Fruit fly (Drosophila melanogaster) whole organism, embryonic: ENCODE data around the gene CG1983.

Source experiments
- Atf-2 ChIP-seq: fragments of 200-800 bp; sonication (Bioruptor generic); optimal IDR thresholded peaks from 2 replicates; lab custom pipeline; 2016; ENCODE audit warnings: missing biosample characterization, missing genetic modification characterization
- Atf6 ChIP-seq: fragments of 200-800 bp; sonication (Bioruptor generic); IDR thresholded peaks from 2 replicates; pipeline ENCODE4 v1.3.6; 2022; ENCODE audit warnings: missing biosample characterization, missing genetic modification characterization
- B-H2 ChIP-seq: fragments of 200-800 bp; sonication (Bioruptor generic); optimal IDR thresholded peaks from 2 replicates; lab custom pipeline; 2018; ENCODE audit warnings: missing biosample characterization, mild to moderate bottlenecking, missing genetic modification characterization
- C15 ChIP-seq: fragments of 200-800 bp; sonication (Bioruptor generic); IDR thresholded peaks from 3 replicates; pipeline ENCODE4 v1.3.6; 2022; ENCODE audit warnings: missing biosample characterization, missing genetic modification characterization
- CG12299 ChIP-seq: fragments of 200-800 bp; sonication (Bioruptor generic); optimal IDR thresholded peaks from 2 replicates; lab custom pipeline; 2018; ENCODE audit warnings: missing biosample characterization, mild to moderate bottlenecking, missing genetic modification characterization
- CG12942 ChIP-seq: fragments of 200-800 bp; sonication (Bioruptor generic); optimal IDR thresholded peaks from 3 replicates; lab custom pipeline; 2016; ENCODE audit warnings: missing biosample characterization, missing genetic modification characterization
- CG13296 ChIP-seq: fragments of 200-800 bp; sonication (Bioruptor generic); optimal IDR thresholded peaks from 3 replicates; lab custom pipeline; 2018; ENCODE audit warnings: missing biosample characterization, mild to moderate bottlenecking, missing genetic modification characterization
- CG13894 ChIP-seq: fragments of 200-800 bp; sonication (Bioruptor generic); optimal IDR thresholded peaks from 3 replicates; lab custom pipeline; 2018; ENCODE audit warnings: missing biosample characterization, mild to moderate bottlenecking, missing genetic modification characterization, moderate library complexity
- CG1529 ChIP-seq: fragments of 200-800 bp; sonication (Bioruptor generic); optimal IDR thresholded peaks from 3 replicates; lab custom pipeline; 2018; ENCODE audit warnings: missing biosample characterization, missing genetic modification characterization
- CG15514 ChIP-seq: fragments of 200-800 bp; sonication (Bioruptor generic); optimal IDR thresholded peaks from 3 replicates; lab custom pipeline; 2017; ENCODE audit warnings: missing biosample characterization, missing genetic modification characterization, mild to moderate bottlenecking, moderate library complexity, missing genetic modification reagents
- CG1602 ChIP-seq: fragments of 200-800 bp; sonication (Bioruptor generic); optimal IDR thresholded peaks from 3 replicates; lab custom pipeline; 2016; ENCODE audit warnings: missing biosample characterization, missing genetic modification characterization
- CG17359 ChIP-seq: fragments of 200-800 bp; sonication (Bioruptor generic); optimal IDR thresholded peaks from 3 replicates; lab custom pipeline; 2018; ENCODE audit warnings: missing biosample characterization, mild to moderate bottlenecking, missing genetic modification characterization, moderate library complexity
- CG18619 ChIP-seq: fragments of 200-800 bp; sonication (Bioruptor generic); optimal IDR thresholded peaks from 3 replicates; lab custom pipeline; 2017; ENCODE audit warnings: missing biosample characterization, mild to moderate bottlenecking, missing genetic modification characterization
- CG18764 ChIP-seq: fragments of 200-800 bp; sonication (Bioruptor generic); optimal IDR thresholded peaks from 3 replicates; lab custom pipeline; 2016; ENCODE audit warnings: missing biosample characterization, missing genetic modification characterization
- CG30431 ChIP-seq: fragments of 200-800 bp; sonication (Bioruptor generic); optimal IDR thresholded peaks from 2 replicates; lab custom pipeline; 2017; ENCODE audit warnings: missing biosample characterization, missing genetic modification characterization
- CG31365 ChIP-seq: fragments of 200-800 bp; sonication (Bioruptor generic); optimal IDR thresholded peaks from 2 replicates; lab custom pipeline; 2018; ENCODE audit warnings: missing biosample characterization, mild to moderate bottlenecking, missing genetic modification characterization
- CG34376 ChIP-seq: fragments of 200-800 bp; sonication (Bioruptor generic); optimal IDR thresholded peaks from 2 replicates; lab custom pipeline; 2018; ENCODE audit warnings: missing biosample characterization, mild to moderate bottlenecking, missing genetic modification characterization
- CG3726 ChIP-seq: fragments of 200-800 bp; sonication (Bioruptor generic); IDR thresholded peaks from 3 replicates; pipeline ENCODE4, ENCODE4 v1.3.6; 2022; ENCODE audit warnings: missing biosample characterization, missing genetic modification characterization
- CG3847 ChIP-seq: fragments of 200-800 bp; sonication (Bioruptor generic); IDR thresholded peaks from 2 replicates; pipeline ENCODE4 v1.3.6; 2022; ENCODE audit warnings: missing biosample characterization, missing genetic modification characterization
- CG4617 ChIP-seq: fragments of 200-800 bp; sonication (Bioruptor generic); optimal IDR thresholded peaks from 3 replicates; lab custom pipeline; 2016; ENCODE audit warnings: missing biosample characterization, missing genetic modification characterization, borderline replicate concordance
- CG5180 ChIP-seq: fragments of 200-800 bp; sonication (Bioruptor generic); optimal IDR thresholded peaks from 3 replicates; lab custom pipeline; 2017; ENCODE audit warnings: missing biosample characterization, missing genetic modification characterization, mild to moderate bottlenecking, moderate library complexity, missing genetic modification reagents
- CG6654 ChIP-seq: fragments of 200-800 bp; sonication (Bioruptor generic); optimal IDR thresholded peaks from 2 replicates; lab custom pipeline; 2017; ENCODE audit warnings: missing biosample characterization, mild to moderate bottlenecking, missing genetic modification characterization
- CG6813 ChIP-seq: fragments of 200-800 bp; sonication (Bioruptor generic); optimal IDR thresholded peaks from 2 replicates; lab custom pipeline; 2017; ENCODE audit warnings: missing biosample characterization, missing genetic modification characterization, mild to moderate bottlenecking, moderate library complexity, missing genetic modification reagents
- CG6854 ChIP-seq: fragments of 200-800 bp; sonication (Bioruptor generic); optimal IDR thresholded peaks from 3 replicates; lab custom pipeline; 2017; ENCODE audit warnings: missing biosample characterization, mild to moderate bottlenecking, missing genetic modification characterization
- CG9437 ChIP-seq: fragments of 200-800 bp; sonication (Bioruptor generic); optimal IDR thresholded peaks from 2 replicates; lab custom pipeline; 2018; ENCODE audit warnings: missing biosample characterization, mild to moderate bottlenecking, missing genetic modification characterization
- Dip2 ChIP-seq: fragments of 200-800 bp; sonication (Bioruptor generic); IDR thresholded peaks from 2 replicates; pipeline ENCODE4 v1.3.6; 2022; ENCODE audit warnings: missing biosample characterization, missing genetic modification characterization
- Elba2 ChIP-seq: fragments of 200-800 bp; sonication (Bioruptor generic); optimal IDR thresholded peaks from 3 replicates; lab custom pipeline; 2016; ENCODE audit warnings: missing biosample characterization, missing genetic modification characterization
- MESR4 ChIP-seq: fragments of 200-800 bp; sonication (Bioruptor generic); optimal IDR thresholded peaks from 2 replicates; lab custom pipeline; 2018; ENCODE audit warnings: missing biosample characterization, mild to moderate bottlenecking, missing genetic modification characterization, moderate library complexity
- Med ChIP-seq: fragments of 200-800 bp; sonication (Bioruptor generic); peaks from one replicate; lab custom pipeline; 2016; ENCODE audit warnings: missing biosample characterization, missing genetic modification characterization, mild to moderate bottlenecking, inconsistent platforms, moderate library complexity
- Rfx ChIP-seq: fragments of 200-800 bp; sonication (Bioruptor generic); IDR thresholded peaks from 2 replicates; pipeline ENCODE4 v1.3.6; 2022; ENCODE audit warnings: missing biosample characterization, missing genetic modification characterization
- Stat92E ChIP-seq, 3 experiments: fragments of >200 bp in 2 of 3; fragments of 200-800 bp in 1 of 3; sonication (Bioruptor generic) in 1 of 3; optimal IDR thresholded peaks; 2 replicates each; lab custom pipeline; 2017 to 2019; ENCODE audit warnings: missing biosample characterization in 3 of 3, missing genetic modification characterization in 3 of 3, mild to moderate bottlenecking in 1 of 3, moderate library complexity in 1 of 3
- Vsx1 ChIP-seq: fragments of 200-800 bp; sonication (Bioruptor generic); optimal IDR thresholded peaks from 2 replicates; lab custom pipeline; 2017; ENCODE audit warnings: missing biosample characterization, mild to moderate bottlenecking, missing genetic modification characterization, missing genetic modification reagents
- al ChIP-seq: fragments of 200-800 bp; sonication (Bioruptor generic); IDR thresholded peaks from 2 replicates; pipeline ENCODE4 v1.3.6; 2022; ENCODE audit warnings: missing biosample characterization, missing genetic modification characterization
- ara ChIP-seq: fragments of 200-800 bp; sonication (Bioruptor generic); IDR thresholded peaks from 2 replicates; pipeline ENCODE4 v1.3.6; 2022; ENCODE audit warnings: missing biosample characterization, missing genetic modification characterization
- ato ChIP-seq: fragments of 200-800 bp; sonication (Bioruptor generic); IDR thresholded peaks from 2 replicates; pipeline ENCODE4 v1.3.6; 2022; ENCODE audit warnings: missing biosample characterization, missing genetic modification characterization; ENCODE audit not compliant: partially characterized antibody
- bowl ChIP-seq: fragments of 200-800 bp; sonication (Bioruptor generic); IDR thresholded peaks from 2 replicates; pipeline ENCODE4 v1.3.6; 2022; ENCODE audit warnings: missing biosample characterization, missing genetic modification characterization
- chif ChIP-seq, 2 experiments: fragments of 200-800 bp; sonication (Bioruptor generic); optimal IDR thresholded peaks; 3 replicates each; lab custom pipeline; 2016; ENCODE audit warnings: missing biosample characterization in 2 of 2, missing genetic modification characterization in 2 of 2
- chn ChIP-seq: fragments of 200-800 bp; sonication (Bioruptor generic); optimal IDR thresholded peaks from 2 replicates; lab custom pipeline; 2016; ENCODE audit warnings: missing biosample characterization, missing genetic modification characterization
- ci ChIP-seq: fragments of 200-800 bp; sonication (Bioruptor generic); IDR thresholded peaks from 3 replicates; pipeline ENCODE4 v1.3.6; 2022; ENCODE audit warnings: missing biosample characterization, missing genetic modification characterization
- gro ChIP-seq: fragments of 200-800 bp; sonication (Bioruptor generic); optimal IDR thresholded peaks from 2 replicates; lab custom pipeline; 2016; ENCODE audit warnings: missing biosample characterization, missing genetic modification characterization
- kni ChIP-seq: fragments of 200-800 bp; sonication (Bioruptor generic); optimal IDR thresholded peaks from 3 replicates; lab custom pipeline; 2017; ENCODE audit warnings: mild to moderate bottlenecking, missing biosample characterization, missing genetic modification reagents, missing genetic modification characterization
- lov ChIP-seq, 2 experiments: fragments of 200-800 bp in 1 of 2; fragments of >200 bp in 1 of 2; sonication (Bioruptor generic) in 1 of 2; IDR thresholded peaks in 1 of 2; optimal IDR thresholded peaks in 1 of 2; 2 replicates in 1 of 2; 3 replicates in 1 of 2; pipeline versions ENCODE4 v1.3.6 to Lab custom; 2017 to 2022; ENCODE audit warnings: missing biosample characterization in 1 of 2, missing genetic modification characterization in 1 of 2
- pita ChIP-seq: fragments of 200-800 bp; sonication (Bioruptor generic); optimal IDR thresholded peaks from 2 replicates; lab custom pipeline; 2017; ENCODE audit warnings: missing biosample characterization, mild to moderate bottlenecking, missing genetic modification characterization
- pros ChIP-seq: fragments of 200-800 bp; sonication (Bioruptor generic); optimal IDR thresholded peaks from 3 replicates; lab custom pipeline; 2019; ENCODE audit warnings: missing biosample characterization, mild to moderate bottlenecking, missing genetic modification characterization, moderate library complexity
- pum ChIP-seq: fragments of 200-800 bp; sonication (Bioruptor generic); optimal IDR thresholded peaks from 2 replicates; lab custom pipeline; 2016; ENCODE audit warnings: missing biosample characterization, missing genetic modification characterization
- schlank ChIP-seq: fragments of 200-800 bp; sonication (Bioruptor generic); optimal IDR thresholded peaks from 2 replicates; lab custom pipeline; 2018; ENCODE audit warnings: missing biosample characterization, mild to moderate bottlenecking, missing genetic modification characterization
- slbo ChIP-seq: fragments of 200-800 bp; sonication (Bioruptor generic); IDR thresholded peaks from 2 replicates; pipeline ENCODE4 v1.3.6; 2022; ENCODE audit warnings: missing biosample characterization, missing genetic modification characterization
- sna ChIP-seq: fragments of 200-800 bp; sonication (Bioruptor generic); IDR thresholded peaks from 2 replicates; pipeline ENCODE4 v1.3.6; 2022; ENCODE audit warnings: missing biosample characterization, missing genetic modification characterization; ENCODE audit not compliant: partially characterized antibody
- stwl ChIP-seq: fragments of 200-800 bp; sonication (Bioruptor generic); optimal IDR thresholded peaks from 3 replicates; lab custom pipeline; 2018; ENCODE audit warnings: missing biosample characterization, mild to moderate bottlenecking, missing genetic modification characterization, moderate library complexity
- sug ChIP-seq: fragments of 200-800 bp; optimal IDR thresholded peaks from 2 replicates; lab custom pipeline; 2019; ENCODE audit warnings: missing biosample characterization, mild to moderate bottlenecking, missing genetic modification characterization, moderate library complexity

The CG1983 gene

DNA sequence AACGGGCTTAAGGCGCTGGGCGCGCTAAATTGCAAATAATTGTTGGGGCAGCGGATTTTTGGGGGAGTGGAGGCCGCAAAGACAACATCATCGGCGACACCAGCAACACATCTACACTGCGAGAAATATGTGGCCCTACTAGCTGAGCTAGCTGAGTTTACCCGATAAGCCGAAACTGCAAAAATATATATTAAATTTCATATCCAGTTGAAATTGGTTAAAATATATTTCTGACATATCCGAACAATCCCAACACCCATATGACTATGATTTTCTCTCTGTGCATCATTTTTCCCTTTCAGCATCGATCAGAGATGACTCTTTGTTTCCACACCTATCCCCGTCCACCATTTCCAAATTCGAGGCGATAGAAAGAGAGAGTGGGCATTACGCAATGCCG is 12.3 kb upstream of the CG1983 start (continued):
- peak; percentile 34 for TF ChIP-seq CG4617 (GFP tag; lab: Kevin White, UChicago)
- no peak for TF ChIP-seq schlank (tag; lab: Kevin White, UChicago)
- TF ChIP-seq Vsx1 (GFP tag; lab: Kevin White, UChicago) = peak; percentile 66
- TF ChIP-seq CG30431 (GFP tag; lab: Kevin White, UChicago) = peak; percentile 64
- peak; percentile 31 for TF ChIP-seq sug (tag; lab: Kevin White, UChicago)
- TF ChIP-seq CG6813 (GFP tag; lab: Kevin White, UChicago) = peak; percentile 61
- TF ChIP-seq CG3847 = peak; percentile 52; the same call in 1 of the 2 replicates
- TF ChIP-seq CG34376 = no peak
- peak; percentile 57 for TF ChIP-seq CG1529 (GFP tag; lab: Kevin White, UChicago)
- peak; percentile 35 for TF ChIP-seq CG18764 (GFP tag; lab: Kevin White, UChicago)
- TF ChIP-seq Rfx (GFP tag; lab: Robert Waterston, UW) = peak; percentile 84
- TF ChIP-seq CG13296 = peak; percentile 68
- peak; percentile 54 to 70 for TF ChIP-seq chif (GFP tag; optimal IDR thresholded peaks at IDR 0.05; lab: Kevin White, UChicago)
- no peak for TF ChIP-seq ato (GFP tag; lab: Robert Waterston, UW)
- TF ChIP-seq CG9437 = peak; percentile 56
- TF ChIP-seq pita (GFP tag; lab: Kevin White, UChicago) = no peak
- peak; percentile 92 for TF ChIP-seq ci (GFP tag; lab: Robert Waterston, UW)
- TF ChIP-seq sna (GFP tag; lab: Robert Waterston, UW) = no peak
- TF ChIP-seq pros (GFP tag; lab: Kevin White, UChicago) = no peak
- peak; percentile 18 for TF ChIP-seq Atf-2 (GFP tag; lab: Kevin White, UChicago)
- peak; percentile 95 for TF ChIP-seq Med (GFP tag; lab: Kevin White, UChicago)
- TF ChIP-seq MESR4 (GFP tag; lab: Kevin White, UChicago) = no peak
- TF ChIP-seq CG12299 (tag; lab: Kevin White, UChicago) = peak; percentile 40
- peak; percentile 47 for TF ChIP-seq chn (GFP tag; lab: Kevin White, UChicago)
- peak; percentile 83 for TF ChIP-seq slbo
- no peak for TF ChIP-seq lov (optimal IDR thresholded peaks at IDR 0.05; lab: Kevin White, UChicago)
- 0 out of 3 replicates have a peak, but pooled peaks have one; percentile 36 for TF ChIP-seq lov (GFP tag; IDR thresholded peaks at IDR 0.05; lab: Robert Waterston, UW)
- TF ChIP-seq CG13894 = no peak
- TF ChIP-seq ara = peak; percentile 62
- peak; percentile 34 for TF ChIP-seq CG31365
- TF ChIP-seq CG3726 (GFP tag; lab: Robert Waterston, UW) = peak; percentile 81
- TF ChIP-seq Elba2 = no peak
- TF ChIP-seq CG15514 (GFP tag; lab: Kevin White, UChicago) = peak; percentile 45
- TF ChIP-seq CG12942 (GFP tag; lab: Kevin White, UChicago) = peak; percentile 41
- peak; percentile 48 for TF ChIP-seq CG5180 (GFP tag; lab: Kevin White, UChicago)
- no peak for TF ChIP-seq stwl
- no peak for TF ChIP-seq bowl (GFP tag; lab: Robert Waterston, UW)
- TF ChIP-seq kni (GFP tag; lab: Kevin White, UChicago) = no peak
- TF ChIP-seq CG17359 = peak; percentile 85
- TF ChIP-seq gro (GFP tag; lab: Kevin White, UChicago) = no peak
- peak; percentile 35; the same call in 1 of the 2 replicates for TF ChIP-seq al (GFP tag; lab: Robert Waterston, UW)
- peak; percentile 46 for TF ChIP-seq CG18619 (GFP tag; lab: Kevin White, UChicago)
- peak; percentile 29 for TF ChIP-seq CG6854 (GFP tag; lab: Kevin White, UChicago)
- no peak for TF ChIP-seq Stat92E (GFP tag; optimal IDR thresholded peaks at IDR 0.05; lab: Kevin White, UChicago)
- peak; percentile 20 for TF ChIP-seq CG6654 (GFP tag; lab: Kevin White, UChicago)
- peak; percentile 51 for TF ChIP-seq CG1602 (GFP tag; lab: Kevin White, UChicago)
- peak; percentile 59 for TF ChIP-seq pum (GFP tag; lab: Kevin White, UChicago)
- TF ChIP-seq Atf6 = peak; percentile 78
- TF ChIP-seq Dip2 (GFP tag; lab: Robert Waterston, UW) = no peak
- no peak for TF ChIP-seq B-H2 (GFP tag; lab: Kevin White, UChicago)
- TF ChIP-seq C15 (GFP tag; lab: Robert Waterston, UW) = peak; percentile 75; the same call in 2 of the 3 replicates
